Fruit fly (Drosophila melanogaster) whole organism, embryonic: ENCODE measurements around the gene Ipo9.
A peak's percentile ranks its signal among the peaks of the same experiment; 100 is the strongest.

Experiments used
- CG10274 ChIP-seq: fragments of 200-800 bp; sonication (Bioruptor generic); optimal IDR thresholded peaks from 3 replicates; lab custom pipeline; 2017; ENCODE audit warnings: missing biosample characterization, mild to moderate bottlenecking, missing genetic modification characterization
- CG11560 ChIP-seq: fragments of 200-800 bp; sonication (Bioruptor generic); IDR thresholded peaks from 3 replicates; pipeline ENCODE4 v1.3.6; 2022; ENCODE audit warnings: missing biosample characterization, missing genetic modification characterization
- CG11695 ChIP-seq: fragments of 200-800 bp; sonication (Bioruptor generic); IDR thresholded peaks from 3 replicates; pipeline ENCODE4 v1.3.6; 2022; ENCODE audit warnings: missing biosample characterization, missing genetic modification characterization
- CG12659 ChIP-seq: fragments of 200-800 bp; sonication (Bioruptor generic); optimal IDR thresholded peaks from 3 replicates; lab custom pipeline; 2017; ENCODE audit warnings: mild to moderate bottlenecking, missing biosample characterization, missing genetic modification reagents, missing genetic modification characterization
- CG13296 ChIP-seq: fragments of 200-800 bp; sonication (Bioruptor generic); optimal IDR thresholded peaks from 3 replicates; lab custom pipeline; 2018; ENCODE audit warnings: missing biosample characterization, mild to moderate bottlenecking, missing genetic modification characterization
- CG15601 ChIP-seq: fragments of 200-800 bp; sonication (Bioruptor generic); optimal IDR thresholded peaks from 3 replicates; lab custom pipeline; 2019; ENCODE audit warnings: missing biosample characterization, mild to moderate bottlenecking, missing genetic modification characterization, moderate library complexity
- CG16779 ChIP-seq: fragments of 200-800 bp; sonication (Bioruptor generic); IDR thresholded peaks from 2 replicates; pipeline ENCODE4 v1.3.6; 2022; ENCODE audit warnings: missing biosample characterization, missing genetic modification characterization
- CG17612 ChIP-seq: fragments of 200-800 bp; sonication (Bioruptor generic); IDR thresholded peaks from 2 replicates; pipeline ENCODE4 v1.3.6; 2022; ENCODE audit warnings: missing biosample characterization, missing genetic modification characterization
- CG18764 ChIP-seq: fragments of 200-800 bp; sonication (Bioruptor generic); optimal IDR thresholded peaks from 3 replicates; lab custom pipeline; 2016; ENCODE audit warnings: missing biosample characterization, missing genetic modification characterization
- CG2202 ChIP-seq: fragments of 200-800 bp; sonication (Bioruptor generic); optimal IDR thresholded peaks from 2 replicates; lab custom pipeline; 2018; ENCODE audit warnings: missing biosample characterization, mild to moderate bottlenecking, missing genetic modification characterization
- CG3065 ChIP-seq: fragments of 200-800 bp; sonication (Bioruptor generic); optimal IDR thresholded peaks from 2 replicates; lab custom pipeline; 2016; ENCODE audit warnings: missing biosample characterization, missing genetic modification characterization
- CG32772 ChIP-seq: fragments of 200-800 bp; sonication (Bioruptor generic); IDR thresholded peaks from 2 replicates; pipeline ENCODE4 v1.3.6; 2022; ENCODE audit warnings: missing biosample characterization, missing genetic modification characterization
- CG4282 ChIP-seq: fragments of 200-800 bp; sonication (Bioruptor generic); optimal IDR thresholded peaks from 2 replicates; lab custom pipeline; 2016; ENCODE audit warnings: missing biosample characterization, missing genetic modification characterization
- CG4617 ChIP-seq: fragments of 200-800 bp; sonication (Bioruptor generic); optimal IDR thresholded peaks from 3 replicates; lab custom pipeline; 2016; ENCODE audit warnings: missing biosample characterization, missing genetic modification characterization, borderline replicate concordance
- CG4854 ChIP-seq: fragments of 200-800 bp; sonication (Bioruptor generic); optimal IDR thresholded peaks from 2 replicates; lab custom pipeline; 2016; ENCODE audit warnings: missing biosample characterization, missing genetic modification characterization, inconsistent platforms
- CG6272 ChIP-seq: fragments of 200-800 bp; sonication (Bioruptor generic); IDR thresholded peaks from 2 replicates; pipeline ENCODE4 v1.3.6; 2022; ENCODE audit warnings: missing biosample characterization, missing genetic modification characterization
- CG6689 ChIP-seq: fragments of 200-800 bp; sonication (Bioruptor generic); IDR thresholded peaks from 2 replicates; pipeline ENCODE4 v1.3.6; 2022; ENCODE audit warnings: missing biosample characterization, missing genetic modification characterization
- CG9727 ChIP-seq: fragments of 200-800 bp; sonication (Bioruptor generic); optimal IDR thresholded peaks from 3 replicates; lab custom pipeline; 2017; ENCODE audit warnings: missing biosample characterization, mild to moderate bottlenecking, missing genetic modification characterization
- Drgx ChIP-seq: fragments of 200-800 bp; sonication (Bioruptor generic); IDR thresholded peaks from 2 replicates; pipeline ENCODE4 v1.3.6; 2022; ENCODE audit warnings: missing biosample characterization, missing genetic modification characterization
- ERR ChIP-seq: fragments of 200-800 bp; sonication (Bioruptor generic); optimal IDR thresholded peaks from 2 replicates; lab custom pipeline; 2016; ENCODE audit warnings: missing biosample characterization, missing genetic modification characterization
- Gsc ChIP-seq: fragments of 200-800 bp; sonication (Bioruptor generic); IDR thresholded peaks from 2 replicates; pipeline ENCODE4 v1.3.6; 2022; ENCODE audit warnings: missing biosample characterization, missing genetic modification characterization
- Hand ChIP-seq: fragments of 200-800 bp; sonication (Bioruptor generic); optimal IDR thresholded peaks from 2 replicates; lab custom pipeline; 2017; ENCODE audit warnings: mild to moderate bottlenecking, missing biosample characterization, missing genetic modification reagents, missing genetic modification characterization
- HmgZ ChIP-seq: fragments of 200-800 bp; sonication (Bioruptor generic); optimal IDR thresholded peaks from 2 replicates; lab custom pipeline; 2018; ENCODE audit warnings: missing biosample characterization, mild to moderate bottlenecking, missing genetic modification characterization
- Myb ChIP-seq: fragments of 200-800 bp; sonication (Bioruptor generic); optimal IDR thresholded peaks from 2 replicates; lab custom pipeline; 2016; ENCODE audit warnings: missing biosample characterization, missing genetic modification characterization
- Oli ChIP-seq: fragments of 200-800 bp; sonication (Bioruptor generic); optimal IDR thresholded peaks from 2 replicates; lab custom pipeline; 2018; ENCODE audit warnings: missing biosample characterization, mild to moderate bottlenecking, missing genetic modification characterization, moderate library complexity
- Ptx1 ChIP-seq: fragments of 200-800 bp; sonication (Bioruptor generic); IDR thresholded peaks from 2 replicates; pipeline ENCODE4 v1.3.6; 2022; ENCODE audit warnings: missing biosample characterization, missing genetic modification characterization
- Sox100B ChIP-seq: fragments of 200-800 bp; sonication (Bioruptor generic); optimal IDR thresholded peaks from 3 replicates; lab custom pipeline; 2018; ENCODE audit warnings: missing biosample characterization, mild to moderate bottlenecking, missing genetic modification characterization
- Trl ChIP-seq, 3 experiments: fragments of >200 bp in 2 of 3; fragments of 200-800 bp in 1 of 3; sonication (Bioruptor generic) in 1 of 3; optimal IDR thresholded peaks; 2 replicates in 1 of 3; 3 replicates in 2 of 3; lab custom pipeline; 2016 to 2017; ENCODE audit warnings: missing biosample characterization in 1 of 3, missing genetic modification characterization in 1 of 3
- bcd ChIP-seq: fragments of 200-800 bp; sonication (Bioruptor generic); optimal IDR thresholded peaks from 2 replicates; lab custom pipeline; 2017; ENCODE audit warnings: missing biosample characterization, mild to moderate bottlenecking, missing genetic modification characterization
- bigmax ChIP-seq: fragments of 200-800 bp; sonication (Bioruptor generic); optimal IDR thresholded peaks from 2 replicates; lab custom pipeline; 2018; ENCODE audit warnings: missing biosample characterization, mild to moderate bottlenecking, missing genetic modification characterization
- cato ChIP-seq: fragments of 200-800 bp; sonication (Bioruptor generic); optimal IDR thresholded peaks from 2 replicates; lab custom pipeline; 2016; ENCODE audit warnings: missing biosample characterization, missing genetic modification characterization, borderline replicate concordance
- da ChIP-seq: fragments of 200-800 bp; sonication (Bioruptor generic); optimal IDR thresholded peaks from 2 replicates; lab custom pipeline; 2016; ENCODE audit warnings: missing biosample characterization, missing genetic modification characterization
- danr ChIP-seq: fragments of 200-800 bp; sonication (Bioruptor generic); IDR thresholded peaks from 2 replicates; pipeline ENCODE4 v1.3.6; 2022; ENCODE audit warnings: missing biosample characterization, missing genetic modification characterization
- dimm ChIP-seq: fragments of 200-800 bp; sonication (Bioruptor generic); IDR thresholded peaks from 2 replicates; pipeline ENCODE4 v1.3.6; 2022; ENCODE audit warnings: missing biosample characterization, missing genetic modification characterization
- dpn ChIP-seq, 2 experiments: fragments of 200-800 bp; sonication (Bioruptor generic); optimal IDR thresholded peaks; 3 replicates each; lab custom pipeline; 2016; ENCODE audit warnings: missing biosample characterization in 2 of 2, missing genetic modification characterization in 2 of 2
- ems ChIP-seq: fragments of 200-800 bp; sonication (Bioruptor generic); optimal IDR thresholded peaks from 3 replicates; lab custom pipeline; 2016; ENCODE audit warnings: missing biosample characterization, missing genetic modification characterization
- fd64A ChIP-seq: fragments of 200-800 bp; sonication (Bioruptor generic); optimal IDR thresholded peaks from 3 replicates; lab custom pipeline; 2018; ENCODE audit warnings: missing biosample characterization, mild to moderate bottlenecking, missing genetic modification characterization
- gfzf ChIP-seq: fragments of 200-800 bp; sonication (Bioruptor generic); optimal IDR thresholded peaks from 2 replicates; lab custom pipeline; 2016; ENCODE audit warnings: missing biosample characterization, mild to moderate bottlenecking, missing genetic modification characterization, moderate library complexity
- gt ChIP-seq: fragments of 200-800 bp; sonication (Bioruptor generic); IDR thresholded peaks from 2 replicates; pipeline ENCODE4 v1.3.6; 2022; ENCODE audit warnings: missing biosample characterization, missing genetic modification characterization
- klu ChIP-seq: fragments of 200-800 bp; sonication (Bioruptor generic); IDR thresholded peaks from 2 replicates; pipeline ENCODE4 v1.3.6; 2022; ENCODE audit warnings: missing biosample characterization, missing genetic modification characterization
- otp ChIP-seq: fragments of 200-800 bp; sonication (Bioruptor generic); IDR thresholded peaks from 3 replicates; pipeline ENCODE4, ENCODE4 v1.3.6; 2022; ENCODE audit warnings: missing biosample characterization, missing genetic modification characterization
- p53 ChIP-seq: fragments of 200-800 bp; sonication (Bioruptor generic); optimal IDR thresholded peaks from 2 replicates; lab custom pipeline; 2016; ENCODE audit warnings: missing biosample characterization, missing genetic modification characterization
- pfk ChIP-seq: fragments of 200-800 bp; sonication (Bioruptor generic); optimal IDR thresholded peaks from 2 replicates; lab custom pipeline; 2018; ENCODE audit warnings: missing biosample characterization, mild to moderate bottlenecking, missing genetic modification characterization, moderate library complexity
- run ChIP-seq: fragments of 200-800 bp; sonication (Bioruptor generic); optimal IDR thresholded peaks from 3 replicates; lab custom pipeline; 2018; ENCODE audit warnings: missing biosample characterization, mild to moderate bottlenecking, missing genetic modification characterization
- scrt ChIP-seq: fragments of 200-800 bp; sonication (Bioruptor generic); optimal IDR thresholded peaks from 2 replicates; lab custom pipeline; 2018; ENCODE audit warnings: missing biosample characterization, mild to moderate bottlenecking, missing genetic modification characterization, moderate library complexity
- sens-2 ChIP-seq: fragments of 200-800 bp; sonication (Bioruptor generic); IDR thresholded peaks from 2 replicates; pipeline ENCODE4 v1.3.6; 2022; ENCODE audit warnings: missing biosample characterization, missing genetic modification characterization
- tll ChIP-seq, 2 experiments: fragments of 200-800 bp in 1 of 2; fragments of >200 bp in 1 of 2; sonication (Bioruptor generic) in 1 of 2; optimal IDR thresholded peaks; 2 replicates each; lab custom pipeline; 2017 to 2019; ENCODE audit warnings: missing biosample characterization in 2 of 2, missing genetic modification characterization in 2 of 2, mild to moderate bottlenecking in 1 of 2, moderate library complexity in 1 of 2
- ttk ChIP-seq: fragments of 200-800 bp; sonication (Bioruptor generic); IDR thresholded peaks from 2 replicates; pipeline ENCODE4 v2.1.2; 2022; ENCODE audit warnings: missing biosample characterization, missing genetic modification characterization
- vnd ChIP-seq: fragments of 200-800 bp; sonication (Bioruptor generic); IDR thresholded peaks from 3 replicates; pipeline ENCODE4 v1.3.6; 2022; ENCODE audit warnings: missing biosample characterization, missing genetic modification characterization; ENCODE audit not compliant: partially characterized antibody
- z ChIP-seq: fragments of 200-800 bp; sonication (Bioruptor generic); IDR thresholded peaks from 3 replicates; pipeline ENCODE4 v1.3.6; 2022; ENCODE audit warnings: missing biosample characterization, missing genetic modification characterization

Ipo9 gene

DNA sequence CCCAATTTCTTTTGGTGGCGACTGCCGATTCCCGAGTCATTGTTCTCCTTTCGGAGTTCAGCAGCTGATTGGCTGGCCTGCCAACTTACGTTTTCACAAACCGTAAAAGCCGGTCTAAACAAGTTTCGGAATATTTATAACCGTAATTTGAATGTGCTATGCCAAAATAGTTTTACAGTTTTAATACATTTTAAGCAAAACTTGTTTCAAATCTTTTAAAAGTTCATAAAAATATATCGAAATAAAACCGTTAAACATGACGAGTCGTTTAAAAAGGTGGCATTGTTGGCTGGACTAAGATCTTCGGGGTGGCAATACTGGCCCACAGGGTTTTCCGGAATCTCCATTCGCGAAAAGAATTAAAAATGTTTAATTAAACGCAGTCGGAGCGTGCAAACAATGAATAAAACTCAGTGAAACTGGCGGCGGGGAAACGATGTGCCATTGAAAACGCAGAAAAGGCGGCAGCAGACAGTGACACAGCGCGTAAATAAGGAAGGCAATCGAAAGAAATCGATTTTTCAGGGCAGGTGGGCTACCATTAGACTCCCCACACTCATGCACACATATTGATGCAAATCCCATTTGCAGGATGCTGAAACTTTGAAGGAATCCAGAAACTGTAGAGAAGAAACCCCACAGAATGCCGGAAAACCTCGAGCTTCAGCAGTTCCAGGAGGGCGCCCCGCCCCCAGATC is 23.4 kb downstream of the Ipo9 start, which contains the start of the genes Exd2 and CG5281 (continued):
- TF ChIP-seq HmgZ (tag; lab: Kevin White, UChicago): peak; percentile 51
- no peak for TF ChIP-seq scrt (GFP tag; lab: Kevin White, UChicago)
- TF ChIP-seq danr (GFP tag; lab: Robert Waterston, UW): no peak
- TF ChIP-seq gt (GFP tag; lab: Robert Waterston, UW): no peak
- peak; percentile 57 for TF ChIP-seq CG13296 (GFP tag; lab: Kevin White, UChicago)
- TF ChIP-seq CG15601 (tag; lab: Kevin White, UChicago): peak; percentile 52
- no peak for TF ChIP-seq CG11560 (tag; lab: Robert Waterston, UW)
- 0 out of 3 replicates have a peak, but pooled peaks have one; percentile 7 for TF ChIP-seq otp (GFP tag; lab: Robert Waterston, UW)
- TF ChIP-seq Sox100B (GFP tag; lab: Kevin White, UChicago): no peak
- TF ChIP-seq p53: peak; percentile 26
- TF ChIP-seq ttk (GFP tag; lab: Robert Waterston, UW): no peak
- TF ChIP-seq CG12659 (GFP tag; lab: Kevin White, UChicago): peak; percentile 75
- TF ChIP-seq Oli: peak; percentile 48
- TF ChIP-seq da: peak; percentile 29
- TF ChIP-seq pfk (GFP tag; lab: Kevin White, UChicago): no peak
- TF ChIP-seq gfzf (GFP tag; lab: Kevin White, UChicago): peak; percentile 26
- peak; percentile 41 to 50 for TF ChIP-seq dpn (GFP tag; optimal IDR thresholded peaks at IDR 0.05; lab: Kevin White, UChicago)
- TF ChIP-seq CG18764: peak; percentile 41
- TF ChIP-seq CG9727 (GFP tag; lab: Kevin White, UChicago): peak; percentile 49
- no peak for TF ChIP-seq CG10274 (GFP tag; lab: Kevin White, UChicago)
- no peak for TF ChIP-seq Hand (GFP tag; lab: Kevin White, UChicago)
- TF ChIP-seq z: no peak
- TF ChIP-seq CG32772 (GFP tag; lab: Robert Waterston, UW): no peak; the same call in 1 of the 2 replicates
- TF ChIP-seq Ptx1 (GFP tag; lab: Robert Waterston, UW): peak; percentile 37; the same call in 1 of the 2 replicates
- TF ChIP-seq dimm (GFP tag; lab: Robert Waterston, UW): no peak
- TF ChIP-seq CG6689 (GFP tag; lab: Robert Waterston, UW): peak; percentile 48
- TF ChIP-seq Myb (GFP tag; lab: Kevin White, UChicago): peak; percentile 95
- TF ChIP-seq bcd (GFP tag; lab: Kevin White, UChicago): peak; percentile 39
- TF ChIP-seq cato (GFP tag; lab: Kevin White, UChicago): peak; percentile 22
- TF ChIP-seq Trl (optimal IDR thresholded peaks at IDR 0.05; lab: Kevin White, UChicago): no peak
- TF ChIP-seq Trl (GFP tag; optimal IDR thresholded peaks at IDR 0.05; lab: Kevin White, UChicago): peak; percentile 45
- no peak for TF ChIP-seq CG6272
- no peak for TF ChIP-seq sens-2
- TF ChIP-seq fd64A: no peak
- no peak for TF ChIP-seq CG4282 (GFP tag; lab: Kevin White, UChicago)
- no peak for TF ChIP-seq CG3065 (GFP tag; lab: Kevin White, UChicago)
- TF ChIP-seq Gsc (GFP tag; lab: Robert Waterston, UW): no peak
- peak; percentile 19 for TF ChIP-seq CG2202 (tag; lab: Kevin White, UChicago)
- TF ChIP-seq tll (GFP tag; optimal IDR thresholded peaks at IDR 0.05; lab: Kevin White, UChicago): peak in 1 of 2 experiments; percentile 4
- no peak for TF ChIP-seq CG11695 (GFP tag; lab: Robert Waterston, UW)
- TF ChIP-seq Drgx: no peak
- TF ChIP-seq CG4854 (GFP tag; lab: Kevin White, UChicago): peak; percentile 22
- no peak for TF ChIP-seq run (tag; lab: Kevin White, UChicago)
- no peak for TF ChIP-seq ems (GFP tag; lab: Kevin White, UChicago)
- peak; percentile 37 for TF ChIP-seq ERR
- TF ChIP-seq klu: no peak
- no peak for TF ChIP-seq CG17612
- TF ChIP-seq CG16779 (GFP tag; lab: Robert Waterston, UW): no peak
- peak; percentile 74 for TF ChIP-seq CG4617 (GFP tag; lab: Kevin White, UChicago)
- TF ChIP-seq bigmax: no peak
- no peak for TF ChIP-seq vnd
